Worm (Caenorhabditis elegans) whole organism, young adult: Measurements from ENCODE around the gene F49F1.7.

ENCODE experiments used
- T07F8.4 ChIP-seq: sonication (generic microtip); optimal IDR thresholded peaks from 2 replicates; lab custom pipeline; 2016; ENCODE audit warnings: mild to moderate bottlenecking, missing genetic modification characterization, moderate library complexity, missing compliant biosample characterization
- Y56A3A.18 ChIP-seq: fragments of 200-800 bp; sonication (Bioruptor generic); IDR thresholded peaks from 2 replicates; pipeline ENCODE4 v1.3.6; 2022; ENCODE audit warnings: missing genetic modification reagents, missing genetic modification characterization, missing compliant biosample characterization
- Y67H2A.10 ChIP-seq: fragments of 200-800 bp; sonication (Bioruptor generic); conservative IDR thresholded peaks from 2 replicates; pipeline ENCODE4 v1.3.6; 2022; ENCODE audit warnings: missing genetic modification reagents, missing genetic modification characterization, missing compliant biosample characterization
- ama-1 ChIP-seq, 3 experiments: fragments of 150-350 bp in 1 of 3; sonication (generic microtip) in 2 of 3; optimal IDR thresholded peaks; 2 replicates each; lab custom pipeline; 2014 to 2018; ENCODE audit warnings: missing biosample characterization in 2 of 3, missing genetic modification characterization in 2 of 3, missing genetic modification reagents in 2 of 3
- hmg-20 ChIP-seq: fragments of 200-800 bp; sonication (Bioruptor generic); IDR thresholded peaks from 2 replicates; pipeline ENCODE4 v1.3.6; 2022; ENCODE audit warnings: missing genetic modification reagents, missing genetic modification characterization, missing compliant biosample characterization
- lsy-27 ChIP-seq: sonication (generic microtip); optimal IDR thresholded peaks from 2 replicates; lab custom pipeline; 2017; ENCODE audit warnings: missing genetic modification characterization, mild to moderate bottlenecking, missing compliant biosample characterization, antibody characterized with exemption, missing genotype, borderline replicate concordance; ENCODE audit not compliant: insufficient read depth
- mes-4 ChIP-seq: sonication (generic microtip); optimal IDR thresholded peaks from 2 replicates; lab custom pipeline; 2016; ENCODE audit warnings: missing genotype, missing genetic modification characterization, missing compliant biosample characterization
- nhr-27 ChIP-seq: fragments of 200-800 bp; sonication (Bioruptor generic); optimal IDR thresholded peaks from 2 replicates; lab custom pipeline; 2018; ENCODE audit warnings: mild to moderate bottlenecking, missing genetic modification characterization, moderate library complexity, missing compliant biosample characterization
- pha-4 ChIP-seq: fragments of 150-350 bp; sonication (generic microtip); optimal IDR thresholded peaks from 2 replicates; lab custom pipeline; 2014; ENCODE audit warnings: missing biosample characterization, missing genetic modification reagents, missing genetic modification characterization
- snpc-4 ChIP-seq, 5 experiments: fragments of 150-350 bp in 1 of 5; sonication (generic microtip) in 4 of 5; optimal IDR thresholded peaks; 2 replicates each; lab custom pipeline; 2014 to 2018; ENCODE audit warnings: missing genetic modification characterization in 5 of 5, missing biosample characterization in 3 of 5, antibody characterized with exemption in 2 of 5, mild to moderate bottlenecking in 2 of 5, missing compliant biosample characterization in 2 of 5, missing genotype in 2 of 5, moderate library complexity in 2 of 5, missing genetic modification reagents in 1 of 5
- unc-130 ChIP-seq: sonication (generic microtip); optimal IDR thresholded peaks from 2 replicates; lab custom pipeline; 2016; ENCODE audit warnings: missing genetic modification reagents, missing genetic modification characterization, missing compliant biosample characterization
- ztf-3 ChIP-seq: fragments of 200-800 bp; sonication (Bioruptor generic); optimal IDR thresholded peaks from 2 replicates; lab custom pipeline; 2018; ENCODE audit warnings: mild to moderate bottlenecking, missing genetic modification characterization, missing compliant biosample characterization
- ztf-6 ChIP-seq: fragments of 200-800 bp; sonication (Bioruptor generic); IDR thresholded peaks from 2 replicates; pipeline ENCODE4 v1.3.6; 2022; ENCODE audit warnings: missing genetic modification reagents, missing genetic modification characterization, missing compliant biosample characterization

- TF ChIP-seq ztf-3 (GFP tag; lab: Kevin White, UChicago) = no peak
- TF ChIP-seq Y56A3A.18 (GFP tag; lab: Robert Waterston, UW) = no peak
- TF ChIP-seq pha-4 (tag; lab: Kevin White, UChicago) = no peak
- no peak for TF ChIP-seq hmg-20
- TF ChIP-seq ama-1 (optimal IDR thresholded peaks at IDR 0.05; lab: Kevin White, UChicago) = no peak
- no peak for TF ChIP-seq ama-1 (GFP tag; optimal IDR thresholded peaks at IDR 0.05; lab: Kevin White, UChicago)
- no peak for TF ChIP-seq lsy-27
- TF ChIP-seq snpc-4 (GFP tag; optimal IDR thresholded peaks at IDR 0.05; lab: Kevin White, UChicago) = no peak
- TF ChIP-seq snpc-4 (tag; optimal IDR thresholded peaks at IDR 0.05; lab: Kevin White, UChicago) = no peak
- TF ChIP-seq mes-4 = no peak
- no peak for TF ChIP-seq Y67H2A.10
- no peak for TF ChIP-seq ztf-6 (GFP tag; lab: Robert Waterston, UW)
- no peak for TF ChIP-seq unc-130 (GFP tag; lab: Kevin White, UChicago)
- no peak for TF ChIP-seq nhr-27 (tag; lab: Kevin White, UChicago)
- no peak for TF ChIP-seq T07F8.4 (tag; lab: Kevin White, UChicago)
Observed at ce11 chrIV:4094364-4094763, 31.2 kb downstream of the F49F1.7 start.
